Fruit fly (Drosophila melanogaster) whole organism, prepupa: ENCODE data around the gene nAChRalpha6.

Experiments
- Blimp-1 ChIP-seq: fragments of 200-800 bp; sonication (Bioruptor generic); optimal IDR thresholded peaks from 3 replicates; lab custom pipeline; 2017; ENCODE audit warnings: missing biosample characterization, missing genetic modification characterization, mild to moderate bottlenecking, moderate library complexity, missing genetic modification reagents
- CG11294 ChIP-seq: fragments of 200-800 bp; sonication (Bioruptor generic); IDR thresholded peaks from 2 replicates; pipeline ENCODE4 v1.3.6; 2022; ENCODE audit warnings: missing biosample characterization, missing genetic modification characterization
- CG11762 ChIP-seq: fragments of 200-800 bp; sonication (Bioruptor generic); optimal IDR thresholded peaks from 3 replicates; lab custom pipeline; 2016; ENCODE audit warnings: missing biosample characterization, missing genetic modification characterization; ENCODE audit not compliant: insufficient read depth
- CG11902 ChIP-seq: fragments of 200-800 bp; sonication (Bioruptor generic); optimal IDR thresholded peaks from 3 replicates; lab custom pipeline; 2016; ENCODE audit warnings: missing biosample characterization, missing genetic modification characterization
- CG15336 ChIP-seq: fragments of 200-800 bp; sonication (Bioruptor generic); IDR thresholded peaks from 2 replicates; pipeline ENCODE4 v1.3.6; 2022; ENCODE audit warnings: missing biosample characterization, missing genetic modification characterization
- CG16779 ChIP-seq: fragments of 200-800 bp; sonication (Bioruptor generic); optimal IDR thresholded peaks from 3 replicates; lab custom pipeline; 2017; ENCODE audit warnings: missing biosample characterization, mild to moderate bottlenecking, missing genetic modification characterization
- CG3032 ChIP-seq: fragments of 200-800 bp; optimal IDR thresholded peaks from 2 replicates; lab custom pipeline; 2019; ENCODE audit warnings: missing biosample characterization, mild to moderate bottlenecking, missing genetic modification characterization, moderate library complexity
- CG32006 ChIP-seq: fragments of 200-800 bp; sonication (Bioruptor generic); optimal IDR thresholded peaks from 3 replicates; lab custom pipeline; 2017; ENCODE audit warnings: missing biosample characterization, mild to moderate bottlenecking, missing genetic modification characterization
- CG34406 ChIP-seq: fragments of 200-800 bp; sonication (Bioruptor generic); optimal IDR thresholded peaks from 3 replicates; lab custom pipeline; 2016; ENCODE audit warnings: missing biosample characterization, missing genetic modification characterization
- CG3919 ChIP-seq: fragments of 200-800 bp; sonication (Bioruptor generic); optimal IDR thresholded peaks from 3 replicates; lab custom pipeline; 2016; ENCODE audit warnings: missing biosample characterization, missing genetic modification characterization
- CG4318 ChIP-seq: fragments of 200-800 bp; sonication (Bioruptor generic); optimal IDR thresholded peaks from 3 replicates; lab custom pipeline; 2017; ENCODE audit warnings: missing biosample characterization, mild to moderate bottlenecking, missing genetic modification characterization
- CG6163 ChIP-seq: fragments of 200-800 bp; sonication (Bioruptor generic); IDR thresholded peaks from 3 replicates; pipeline ENCODE4 v1.3.6; 2022; ENCODE audit warnings: missing biosample characterization, missing genetic modification characterization
- CG6276 ChIP-seq: fragments of 200-800 bp; sonication (Bioruptor generic); optimal IDR thresholded peaks from 2 replicates; lab custom pipeline; 2017; ENCODE audit warnings: missing biosample characterization, mild to moderate bottlenecking, missing genetic modification characterization
- CG6792 ChIP-seq: fragments of 200-800 bp; sonication (Bioruptor generic); optimal IDR thresholded peaks from 3 replicates; lab custom pipeline; 2016; ENCODE audit warnings: missing biosample characterization, missing genetic modification characterization
- CG6808 ChIP-seq: fragments of 200-800 bp; sonication (Bioruptor generic); optimal IDR thresholded peaks from 3 replicates; lab custom pipeline; 2017; ENCODE audit warnings: missing biosample characterization, missing genetic modification characterization, mild to moderate bottlenecking, moderate library complexity, missing genetic modification reagents
- CG6854 ChIP-seq: fragments of 200-800 bp; sonication (Bioruptor generic); optimal IDR thresholded peaks from 2 replicates; lab custom pipeline; 2017; ENCODE audit warnings: missing biosample characterization, mild to moderate bottlenecking, missing genetic modification characterization
- CG7368 ChIP-seq: fragments of 200-800 bp; sonication (Bioruptor generic); optimal IDR thresholded peaks from 3 replicates; lab custom pipeline; 2016; ENCODE audit warnings: missing biosample characterization, missing genetic modification characterization
- CG8119 ChIP-seq: fragments of 200-800 bp; sonication (Bioruptor generic); IDR thresholded peaks from 3 replicates; pipeline ENCODE4 v1.3.6; 2022; ENCODE audit warnings: missing biosample characterization, missing genetic modification characterization
- CG8319 ChIP-seq: fragments of 200-800 bp; sonication (Bioruptor generic); optimal IDR thresholded peaks from 3 replicates; lab custom pipeline; 2016; ENCODE audit warnings: missing biosample characterization, missing genetic modification characterization
- CG8632 ChIP-seq: fragments of 200-800 bp; sonication (Bioruptor generic); optimal IDR thresholded peaks from 3 replicates; lab custom pipeline; 2016; ENCODE audit warnings: missing biosample characterization, missing genetic modification characterization
- CG9139 ChIP-seq: fragments of 200-800 bp; sonication (Bioruptor generic); optimal IDR thresholded peaks from 3 replicates; lab custom pipeline; 2017; ENCODE audit warnings: missing biosample characterization, mild to moderate bottlenecking, missing genetic modification characterization
- Eip75B ChIP-seq: fragments of 200-800 bp; sonication (Bioruptor generic); optimal IDR thresholded peaks from 3 replicates; lab custom pipeline; 2016; ENCODE audit warnings: missing biosample characterization, missing genetic modification characterization
- Eip78C ChIP-seq: fragments of 200-800 bp; sonication (Bioruptor generic); peaks from one replicate; lab custom pipeline; 2016; ENCODE audit warnings: missing biosample characterization, missing genetic modification characterization
- Eip93F ChIP-seq: fragments of 200-800 bp; sonication (Bioruptor generic); optimal IDR thresholded peaks from 2 replicates; lab custom pipeline; 2016; ENCODE audit warnings: missing biosample characterization, mild to moderate bottlenecking, missing genetic modification characterization
- Ets21C ChIP-seq: fragments of 200-800 bp; sonication (Bioruptor generic); optimal IDR thresholded peaks from 3 replicates; lab custom pipeline; 2016; ENCODE audit warnings: missing biosample characterization, missing genetic modification characterization
- Gug ChIP-seq: fragments of 200-800 bp; sonication (Bioruptor generic); IDR thresholded peaks from 2 replicates; pipeline ENCODE4 v1.3.6; 2022; ENCODE audit warnings: missing biosample characterization, missing genetic modification characterization
- Hr4 ChIP-seq: fragments of 200-800 bp; sonication (Bioruptor generic); optimal IDR thresholded peaks from 3 replicates; lab custom pipeline; 2016; ENCODE audit warnings: missing biosample characterization, missing genetic modification characterization
- OdsH ChIP-seq: fragments of 200-800 bp; sonication (Bioruptor generic); optimal IDR thresholded peaks from 3 replicates; lab custom pipeline; 2016; ENCODE audit warnings: missing biosample characterization, missing genetic modification characterization
- Smox ChIP-seq: fragments of 200-800 bp; sonication (Bioruptor generic); optimal IDR thresholded peaks from 3 replicates; lab custom pipeline; 2016; ENCODE audit warnings: missing biosample characterization, missing genetic modification characterization
- Sox14 ChIP-seq: fragments of 200-800 bp; sonication (Bioruptor generic); optimal IDR thresholded peaks from 3 replicates; lab custom pipeline; 2016; ENCODE audit warnings: missing biosample characterization, missing genetic modification characterization
- Sox15 ChIP-seq: fragments of 200-800 bp; sonication (Bioruptor generic); optimal IDR thresholded peaks from 3 replicates; lab custom pipeline; 2016; ENCODE audit warnings: missing biosample characterization, missing genetic modification characterization
- achi ChIP-seq: fragments of 200-800 bp; sonication (Bioruptor generic); optimal IDR thresholded peaks from 3 replicates; lab custom pipeline; 2016; ENCODE audit warnings: missing biosample characterization, missing genetic modification characterization
- acj6 ChIP-seq: fragments of 200-800 bp; sonication (Bioruptor generic); optimal IDR thresholded peaks from 3 replicates; lab custom pipeline; 2016; ENCODE audit warnings: missing biosample characterization, missing genetic modification characterization
- cyc ChIP-seq: fragments of 200-800 bp; sonication (Bioruptor generic); optimal IDR thresholded peaks from 3 replicates; lab custom pipeline; 2016; ENCODE audit warnings: missing biosample characterization, missing genetic modification characterization
- eg ChIP-seq: fragments of 200-800 bp; sonication (Bioruptor generic); IDR thresholded peaks from 3 replicates; pipeline ENCODE4 v1.3.6; 2022; ENCODE audit warnings: missing biosample characterization, missing genetic modification characterization
- esn ChIP-seq: fragments of 200-800 bp; sonication (Bioruptor generic); optimal IDR thresholded peaks from 2 replicates; lab custom pipeline; 2016; ENCODE audit warnings: missing biosample characterization, mild to moderate bottlenecking, missing genetic modification characterization, moderate library complexity
- fkh ChIP-seq: fragments of 200-800 bp; sonication (Bioruptor generic); optimal IDR thresholded peaks from 3 replicates; lab custom pipeline; 2017; ENCODE audit warnings: missing biosample characterization, mild to moderate bottlenecking, missing genetic modification characterization, moderate library complexity
- lz ChIP-seq: fragments of 200-800 bp; sonication (Bioruptor generic); optimal IDR thresholded peaks from 3 replicates; lab custom pipeline; 2016; ENCODE audit warnings: missing biosample characterization, missing genetic modification characterization
- pdm3 ChIP-seq: fragments of 200-800 bp; sonication (Bioruptor generic); optimal IDR thresholded peaks from 3 replicates; lab custom pipeline; 2016; ENCODE audit warnings: missing biosample characterization, missing genetic modification characterization
- salr ChIP-seq, 2 experiments: fragments of 200-800 bp; sonication (Bioruptor generic); optimal IDR thresholded peaks; 3 replicates each; lab custom pipeline; 2016 to 2018; ENCODE audit warnings: missing biosample characterization in 2 of 2, missing genetic modification characterization in 2 of 2, mild to moderate bottlenecking in 1 of 2
- spab ChIP-seq: fragments of 200-800 bp; sonication (Bioruptor generic); optimal IDR thresholded peaks from 2 replicates; lab custom pipeline; 2017; ENCODE audit warnings: missing biosample characterization, mild to moderate bottlenecking, missing genetic modification characterization, missing genetic modification reagents
- ss ChIP-seq, 2 experiments: fragments of 200-800 bp; sonication (Bioruptor generic); optimal IDR thresholded peaks; 2 replicates in 1 of 2; 3 replicates in 1 of 2; lab custom pipeline; 2017 to 2018; ENCODE audit warnings: mild to moderate bottlenecking in 2 of 2, missing biosample characterization in 2 of 2, missing genetic modification characterization in 2 of 2, moderate library complexity in 1 of 2
- vri ChIP-seq: fragments of 200-800 bp; sonication (Bioruptor generic); optimal IDR thresholded peaks from 3 replicates; lab custom pipeline; 2016; ENCODE audit warnings: missing biosample characterization, mild to moderate bottlenecking, missing genetic modification characterization

Gene nAChRalpha6

dm6 chr2L:9828867-9829266 lies 57.2 kb downstream of the nAChRalpha6 start (continued):
- TF ChIP-seq spab (GFP tag; lab: Kevin White, UChicago) (peak; percentile 60), CG9139 (peak; percentile 36), CG11902 (GFP tag; lab: Kevin White, UChicago) (peak; percentile 37), Sox14 (GFP tag; lab: Kevin White, UChicago) (peak; percentile 55), acj6 (GFP tag; lab: Kevin White, UChicago) (peak; percentile 71), CG6276 (GFP tag; lab: Kevin White, UChicago) (no peak), CG11294 (GFP tag; lab: Robert Waterston, UW) (no peak), CG16779 (tag; lab: Kevin White, UChicago) (no peak), CG8319 (GFP tag; lab: Kevin White, UChicago) (peak; percentile 37), CG6792 (GFP tag; lab: Kevin White, UChicago) (peak; percentile 71), Eip93F (GFP tag; lab: Kevin White, UChicago) (no peak), CG7368 (GFP tag; lab: Kevin White, UChicago) (peak; percentile 56), CG3919 (GFP tag; lab: Kevin White, UChicago) (peak; percentile 74), Blimp-1 (GFP tag; lab: Kevin White, UChicago) (peak; percentile 4), lz (peak; percentile 75), CG34406 (peak; percentile 63), salr (GFP tag; optimal IDR thresholded peaks at IDR 0.05; lab: Kevin White, UChicago) (peak; percentile 27 to 58), CG8119 (GFP tag; lab: Robert Waterston, UW) (peak; percentile 55), CG11762 (peak; percentile 29), pdm3 (GFP tag; lab: Kevin White, UChicago) (peak; percentile 61), esn (no peak)
- TF ChIP-seq, all 60 proteins: peak for 49

dm6 chr2L:9792945-9793344 lies 93.1 kb downstream of the nAChRalpha6 start, which contains the start of gene CG13123:
Gene CG13123 (minus strand): TSS chr2L:9793107.
- TF ChIP-seq CG4318 (GFP tag; lab: Kevin White, UChicago) (no peak), fkh (GFP tag; lab: Kevin White, UChicago) (peak; percentile 86), Eip75B (no peak), achi (GFP tag; lab: Kevin White, UChicago) (no peak), Smox (no peak), Sox14 (GFP tag; lab: Kevin White, UChicago) (peak; percentile 10), CG6276 (GFP tag; lab: Kevin White, UChicago) (no peak), cyc (GFP tag; lab: Kevin White, UChicago) (no peak), lz (no peak)

dm6 chr2L:9790535-9790992 lies 95.5 kb downstream of the nAChRalpha6 start, which contains the start of gene CG4036:
Gene CG4036 (plus strand): TSS chr2L:9790882.
- TF ChIP-seq Sox14 (GFP tag; lab: Kevin White, UChicago) (peak; percentile 31), pdm3 (GFP tag; lab: Kevin White, UChicago) (no peak), acj6 (GFP tag; lab: Kevin White, UChicago) (no peak), CG6854 (peak; percentile 16), Eip78C (GFP tag; lab: Kevin White, UChicago) (no peak)
- TF ChIP-seq, all 60 proteins: peak for 2

dm6 chr2L:9785917-9786432 lies 100.1 kb downstream of the nAChRalpha6 start:
- TF ChIP-seq CG6276 (GFP tag; lab: Kevin White, UChicago) = no peak
- no peak for TF ChIP-seq CG15336
- TF ChIP-seq CG6792 (GFP tag; lab: Kevin White, UChicago) = peak; percentile 43
- TF ChIP-seq achi (GFP tag; lab: Kevin White, UChicago) = no peak
- TF ChIP-seq OdsH (GFP tag; lab: Kevin White, UChicago) = peak; percentile 9
- peak in 1 of 2 experiments; percentile 31 for TF ChIP-seq ss (GFP tag; optimal IDR thresholded peaks at IDR 0.05; lab: Kevin White, UChicago)
- no peak for TF ChIP-seq Ets21C (GFP tag; lab: Kevin White, UChicago)
- TF ChIP-seq Hr4 (GFP tag; lab: Kevin White, UChicago) = no peak
- no peak for TF ChIP-seq CG7368 (GFP tag; lab: Kevin White, UChicago)
- TF ChIP-seq CG9139 = peak; percentile 25
- no peak for TF ChIP-seq CG11902 (GFP tag; lab: Kevin White, UChicago)
- TF ChIP-seq CG32006 (GFP tag; lab: Kevin White, UChicago) = no peak
- TF ChIP-seq fkh (GFP tag; lab: Kevin White, UChicago) = peak; percentile 62
- TF ChIP-seq CG6808 (GFP tag; lab: Kevin White, UChicago) = peak; percentile 33
- TF ChIP-seq vri = peak; percentile 95
- TF ChIP-seq Eip75B = no peak
- TF ChIP-seq CG8632 (GFP tag; lab: Kevin White, UChicago) = peak; percentile 13
- peak; percentile 15; the same call in 1 of the 3 replicates for TF ChIP-seq CG6163
- no peak for TF ChIP-seq Sox15 (GFP tag; lab: Kevin White, UChicago)
- no peak for TF ChIP-seq CG4318 (GFP tag; lab: Kevin White, UChicago)
- peak; percentile 65 for TF ChIP-seq Eip78C (GFP tag; lab: Kevin White, UChicago)
- TF ChIP-seq eg (GFP tag; lab: Robert Waterston, UW) = 0 out of 3 replicates have a peak, but pooled peaks have one; percentile 6
- no peak for TF ChIP-seq Gug (GFP tag; lab: Robert Waterston, UW)
- TF ChIP-seq CG3032 (tag; lab: Kevin White, UChicago) = no peak
